Worm (Caenorhabditis elegans): ENCODE results near the gene lin-23.

lin-23 gene

DNA sequence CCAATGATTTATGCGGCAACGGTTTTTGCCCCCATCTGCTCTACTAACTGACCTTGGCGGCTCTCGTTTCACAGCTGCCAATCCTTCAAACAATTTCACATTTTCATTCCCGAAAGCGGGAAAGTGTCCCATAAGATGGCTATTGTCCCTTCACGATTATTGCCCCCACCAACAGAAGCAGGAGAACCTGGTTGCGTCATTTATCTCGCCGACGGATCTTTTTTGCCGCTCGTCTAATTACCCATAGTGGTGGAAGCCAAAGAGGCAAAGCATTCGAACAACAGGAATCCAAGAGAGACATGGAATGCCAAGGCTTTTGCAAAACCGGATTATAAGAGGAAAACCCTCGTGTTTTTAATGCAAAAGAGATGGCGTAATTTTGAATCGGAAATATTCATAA lies 38.0 kb downstream of the lin-23 start:
- TF ChIP-seq mdl-1 (tag; optimal IDR thresholded peaks at IDR 0.05), result no peak
- TF ChIP-seq blmp-1 (tag; optimal IDR thresholded peaks at IDR 0.05), result peak; percentile 45
- no peak for TF ChIP-seq hlh-4 (tag; optimal IDR thresholded peaks at IDR 0.05)

DNA sequence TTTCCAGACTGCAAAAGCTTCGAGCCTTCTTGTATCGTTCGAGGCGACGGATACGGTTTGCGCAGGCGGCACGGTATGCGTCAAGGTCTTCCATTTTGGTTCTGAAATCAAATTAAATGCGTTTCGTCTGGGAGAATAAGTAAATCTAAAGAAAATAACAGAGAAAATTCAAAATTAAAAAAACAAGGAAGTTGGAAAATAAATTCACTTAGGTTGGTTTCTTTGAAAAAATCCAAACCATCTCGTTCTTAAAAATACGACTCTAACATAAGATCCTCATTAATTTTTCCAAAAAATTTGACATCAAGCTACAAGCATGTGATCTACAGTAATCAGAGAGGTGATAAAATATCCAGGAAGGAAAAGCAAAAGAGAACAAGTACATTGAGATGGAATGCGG lies 39.1 kb downstream of the lin-23 start, which contains the start of gene T25D10.4:
Gene T25D10.4 (minus strand): TSS at position 101 of the 400 bp plus-strand sequence.
- TF ChIP-seq snu-23 (GFP tag; optimal IDR thresholded peaks at IDR 0.05), result no peak
- TF ChIP-seq unc-62 (GFP tag; optimal IDR thresholded peaks at IDR 0.05), result no peak
- TF ChIP-seq nhr-71 (tag; optimal IDR thresholded peaks at IDR 0.05), result no peak
- no peak for TF ChIP-seq nhr-20 (tag; optimal IDR thresholded peaks at IDR 0.05)
- TF ChIP-seq aly-2 (tag; optimal IDR thresholded peaks at IDR 0.05), result no peak
- no peak for TF ChIP-seq egl-13 (tag; optimal IDR thresholded peaks at IDR 0.05)
- TF ChIP-seq swsn-7 (tag; optimal IDR thresholded peaks at IDR 0.05), result no peak
- TF ChIP-seq hlh-4 (tag; optimal IDR thresholded peaks at IDR 0.05), result no peak
- no peak for TF ChIP-seq mab-9 (GFP tag; IDR thresholded peaks at IDR 0.05)
- no peak for TF ChIP-seq vab-15 (tag; optimal IDR thresholded peaks at IDR 0.05)
- no peak for TF ChIP-seq rnt-1 (tag; optimal IDR thresholded peaks at IDR 0.05)
- no peak for TF ChIP-seq fkh-4 (tag; optimal IDR thresholded peaks at IDR 0.05; ENCODE audit: borderline replicate concordance)
- no peak for TF ChIP-seq hpl-2 (GFP tag; optimal IDR thresholded peaks at IDR 0.05)
- TF ChIP-seq mdl-1 (tag; optimal IDR thresholded peaks at IDR 0.05), result no peak

DNA sequence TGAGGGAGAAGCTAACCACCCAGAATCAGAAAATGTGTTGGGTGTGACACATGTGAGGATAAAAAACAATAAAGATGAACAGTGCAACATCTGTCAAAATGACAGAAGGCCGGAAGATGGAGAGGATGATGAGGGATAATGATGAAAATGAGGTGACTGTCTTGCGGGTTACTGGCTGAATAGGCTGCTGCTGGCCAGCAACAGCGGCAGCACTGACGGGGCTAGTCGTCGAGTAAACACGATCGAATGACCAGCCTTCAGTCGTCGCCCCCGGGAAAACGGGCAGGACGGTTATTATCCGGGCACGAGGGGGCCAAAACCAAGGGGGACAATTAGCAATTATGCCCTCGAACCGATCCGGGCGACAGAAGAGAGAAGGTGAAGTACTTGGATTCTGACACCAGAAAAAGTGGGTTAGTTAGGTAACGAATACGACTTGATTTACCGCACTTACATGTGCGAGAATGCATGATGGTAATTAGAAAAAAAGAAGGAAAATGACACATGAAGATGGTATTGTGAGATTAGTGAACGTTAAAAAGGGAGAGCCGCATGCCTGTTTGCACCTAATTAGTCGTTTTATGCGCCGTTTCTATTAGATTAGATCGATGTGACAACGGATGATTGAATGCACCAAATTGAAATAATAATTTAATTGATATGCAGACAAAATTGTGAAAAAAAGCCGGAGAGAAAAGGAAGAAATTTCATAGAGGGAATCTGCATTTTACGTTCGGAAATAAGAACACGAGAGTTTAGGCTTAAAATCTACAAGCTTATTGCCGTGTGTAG lies 40.8 kb downstream of the lin-23 start:
- no peak for TF ChIP-seq nhr-47 (tag; optimal IDR thresholded peaks at IDR 0.05)
- no peak for TF ChIP-seq unc-62 (GFP tag; optimal IDR thresholded peaks at IDR 0.05)
- TF ChIP-seq C16A3.4 (tag; optimal IDR thresholded peaks at IDR 0.05), result no peak
- no peak for TF ChIP-seq egl-13 (tag; optimal IDR thresholded peaks at IDR 0.05)
- no peak for TF ChIP-seq pqm-1 (tag; optimal IDR thresholded peaks at IDR 0.05)
- TF ChIP-seq irx-1 (tag; optimal IDR thresholded peaks at IDR 0.05), result no peak
- no peak for TF ChIP-seq F16B12.6 (tag; optimal IDR thresholded peaks at IDR 0.05)
- no peak for TF ChIP-seq hlh-4 (tag; optimal IDR thresholded peaks at IDR 0.05)
- TF ChIP-seq fkh-10 (GFP tag; optimal IDR thresholded peaks at IDR 0.05), result no peak
- TF ChIP-seq elt-2 (tag; optimal IDR thresholded peaks at IDR 0.05), result no peak
- TF ChIP-seq ets-5 (GFP tag; IDR thresholded peaks at IDR 0.05), result no peak
- no peak for TF ChIP-seq xbp-1 (tag; optimal IDR thresholded peaks at IDR 0.05)
- no peak for TF ChIP-seq alr-1 (tag; optimal IDR thresholded peaks at IDR 0.05; ENCODE audit: borderline replicate concordance)
- no peak for TF ChIP-seq efl-1 (optimal IDR thresholded peaks at IDR 0.05)
- TF ChIP-seq efl-1 (GFP tag; optimal IDR thresholded peaks at IDR 0.05 in 1 of 2), result peak in 1 of 2 experiments; percentile 43
- TF ChIP-seq blmp-1 (tag; optimal IDR thresholded peaks at IDR 0.05), result peak; percentile 1

DNA sequence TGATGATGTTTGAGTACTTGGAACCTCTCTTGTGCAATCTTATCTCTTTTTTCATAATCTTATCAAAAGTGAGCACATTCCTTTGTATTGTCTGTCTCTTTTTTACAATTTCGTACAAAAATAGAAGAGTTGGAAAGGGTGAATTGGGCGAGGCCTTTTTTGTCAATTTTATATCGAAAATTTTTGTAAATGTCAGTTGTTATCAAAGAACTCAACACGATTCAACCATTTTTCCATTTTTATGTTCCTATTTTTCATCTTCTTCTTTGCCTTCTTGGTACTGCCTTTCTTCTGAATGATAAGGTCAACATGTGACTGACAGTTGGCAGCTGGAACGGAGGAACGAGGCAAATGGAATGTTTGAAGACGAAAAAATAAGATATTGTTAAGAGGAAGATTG lies 42.7 kb downstream of the lin-23 start:
- TF ChIP-seq pax-3 (tag; optimal IDR thresholded peaks at IDR 0.05) (peak; percentile 28), C16A3.4 (tag; optimal IDR thresholded peaks at IDR 0.05) (no peak), sup-37 (GFP tag; optimal IDR thresholded peaks at IDR 0.05) (no peak), elt-3 (tag; optimal IDR thresholded peaks at IDR 0.05) (peak in 1 of 6 experiments; percentile 61), lin-14 (GFP tag; optimal IDR thresholded peaks at IDR 0.05) (peak; percentile 43), ets-5 (GFP tag; IDR thresholded peaks at IDR 0.05) (no peak), rnt-1 (tag; optimal IDR thresholded peaks at IDR 0.05) (no peak), elt-2 (tag; optimal IDR thresholded peaks at IDR 0.05) (peak; percentile 89), lin-35 (GFP tag; optimal IDR thresholded peaks at IDR 0.05) (peak in 1 of 2 experiments; percentile 22), sox-4 (tag; optimal IDR thresholded peaks at IDR 0.05) (no peak)

DNA sequence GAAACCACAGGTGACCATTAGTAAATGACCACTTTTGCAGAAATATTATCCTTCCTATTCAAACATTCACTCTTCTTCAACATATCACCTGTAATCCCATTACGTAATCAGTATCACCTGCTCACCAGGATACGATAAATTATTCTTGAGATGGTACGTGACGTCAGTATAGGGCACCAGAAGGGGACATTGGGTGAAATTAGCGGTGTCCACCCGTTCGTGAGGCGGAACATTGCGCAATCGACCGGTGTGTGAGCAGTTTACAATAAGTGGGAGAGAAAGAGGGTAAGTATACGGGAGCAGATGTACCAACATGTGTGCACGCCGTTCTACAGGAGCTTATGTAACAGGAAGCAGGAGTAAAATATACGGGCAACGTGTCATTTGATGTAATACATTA lies 46.9 kb downstream of the lin-23 start:
- TF ChIP-seq ces-1 (GFP tag; optimal IDR thresholded peaks at IDR 0.05), result no peak
- TF ChIP-seq lin-39 (tag; optimal IDR thresholded peaks at IDR 0.05), result no peak
- no peak for TF ChIP-seq zag-1 (tag; optimal IDR thresholded peaks at IDR 0.05)
- no peak for TF ChIP-seq nhr-47 (tag; optimal IDR thresholded peaks at IDR 0.05)
- no peak for TF ChIP-seq jun-1 (tag; optimal IDR thresholded peaks at IDR 0.05)
- TF ChIP-seq nhr-11 (tag; optimal IDR thresholded peaks at IDR 0.05), result no peak
- no peak for TF ChIP-seq ztf-4 (tag; optimal IDR thresholded peaks at IDR 0.05)
- no peak for TF ChIP-seq sup-37 (GFP tag; optimal IDR thresholded peaks at IDR 0.05)
- TF ChIP-seq mep-1 (tag; optimal IDR thresholded peaks at IDR 0.05), result no peak
- no peak for TF ChIP-seq dsc-1 (tag; optimal IDR thresholded peaks at IDR 0.05)
- no peak for TF ChIP-seq elt-2 (tag; optimal IDR thresholded peaks at IDR 0.05)
- no peak for TF ChIP-seq unc-86 (tag; optimal IDR thresholded peaks at IDR 0.05)
- no peak for TF ChIP-seq nhr-28 (tag; optimal IDR thresholded peaks at IDR 0.05)
- no peak for TF ChIP-seq unc-130 (tag; optimal IDR thresholded peaks at IDR 0.05)
- TF ChIP-seq nhr-237 (tag; optimal IDR thresholded peaks at IDR 0.05), result no peak
- no peak for TF ChIP-seq skn-1 (tag; optimal IDR thresholded peaks at IDR 0.05)
